Worm (Caenorhabditis elegans): ENCODE measurements around the gene F19B10.10.

DNA sequence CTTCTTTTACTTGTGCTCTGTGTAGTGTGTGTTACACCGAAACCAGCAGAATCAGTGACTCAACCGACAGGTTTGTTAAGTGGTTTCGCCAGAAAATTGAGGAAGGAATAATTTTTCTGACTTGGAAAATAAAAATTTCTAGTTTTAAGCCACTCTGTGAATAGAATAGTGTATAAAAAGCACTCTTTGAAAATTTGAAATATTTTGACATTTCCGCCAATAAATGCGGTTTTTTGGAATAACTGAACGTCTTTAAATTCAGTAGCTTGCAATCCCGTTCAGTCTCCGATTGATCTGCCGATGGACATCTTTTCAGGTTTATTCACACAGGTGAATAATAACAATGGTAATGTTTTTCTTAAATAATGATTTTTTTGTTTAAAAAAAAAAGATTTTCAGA lies 16.7 kb downstream of the F19B10.10 start, which contains the start of gene F19B10.3:
- TF ChIP-seq syd-9 (tag; optimal IDR thresholded peaks at IDR 0.05) (no peak), ztf-16 (tag; optimal IDR thresholded peaks at IDR 0.05) (no peak), elt-2 (tag; optimal IDR thresholded peaks at IDR 0.05) (no peak), sox-2 (GFP tag; IDR thresholded peaks at IDR 0.05) (no peak)

All from whole organism, late embryonic.